2 fruit fly cellular contexts compared by ENCODE assay signal in the genomic region with DNA sequence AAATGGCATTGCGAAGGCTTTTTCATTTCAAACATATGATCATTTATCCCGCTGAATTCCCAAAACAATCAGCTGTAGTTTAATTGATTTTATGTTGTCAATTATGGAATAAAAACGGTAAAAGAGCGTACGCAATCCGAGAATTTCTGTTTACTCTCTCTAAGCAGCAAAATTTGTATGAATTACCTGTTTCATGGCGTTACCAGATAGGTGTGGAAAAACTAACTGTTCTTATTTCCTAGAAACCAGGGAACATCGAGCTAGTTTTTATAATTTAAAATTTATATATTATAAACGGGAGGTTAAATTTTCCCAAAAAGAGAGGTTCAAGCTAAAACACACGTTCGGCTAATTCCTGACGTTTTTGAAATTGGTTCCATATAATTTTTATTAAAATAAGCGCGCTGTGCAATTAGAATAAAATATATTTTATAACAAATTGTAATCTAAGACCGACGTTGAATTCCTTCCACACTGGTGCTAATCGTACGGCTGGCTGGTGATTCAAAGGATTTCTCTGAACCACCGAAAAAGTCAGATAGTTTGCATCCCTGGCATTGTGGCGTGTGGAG.
TF ChIP-seq lines count a peak whose summit lies in the region.

A gene (minus strand): TSS at position 51 of the 572 bp plus-strand sequence.

- no peak for TF ChIP-seq CTCF in whole organism, embryonic (GFP tag; optimal IDR thresholded peaks at IDR 0.05; lab: Kevin White, UChicago)

TF ChIP-seq in whole organism, adult, 20 proteins besides CTCF, POLR2A, EP300 and RAD21:
- TF ChIP-seq CG14711 (tag; optimal IDR thresholded peaks at IDR 0.05; lab: Kevin White, UChicago) (no peak), ovo (GFP tag; optimal IDR thresholded peaks at IDR 0.05; lab: Kevin White, UChicago) (peak; percentile 7), Mnt (GFP tag; optimal IDR thresholded peaks at IDR 0.05; lab: Kevin White, UChicago) (no peak), pad (GFP tag; optimal IDR thresholded peaks at IDR 0.05; lab: Kevin White, UChicago) (peak; percentile 3), Clk (GFP tag; optimal IDR thresholded peaks at IDR 0.05; lab: Kevin White, UChicago) (no peak), Hr96 (GFP tag; optimal IDR thresholded peaks at IDR 0.05; lab: Kevin White, UChicago) (no peak), CG5204 (GFP tag; optimal IDR thresholded peaks at IDR 0.05; lab: Kevin White, UChicago) (no peak), CG33017 (tag; optimal IDR thresholded peaks at IDR 0.05; lab: Kevin White, UChicago) (no peak), cnc (optimal IDR thresholded peaks at IDR 0.05; lab: Kevin White, UChicago) (no peak), bab1 (GFP tag; optimal IDR thresholded peaks at IDR 0.05; lab: Kevin White, UChicago) (peak; percentile 6), toe (GFP tag; optimal IDR thresholded peaks at IDR 0.05; lab: Kevin White, UChicago) (no peak), CG7045 (GFP tag; optimal IDR thresholded peaks at IDR 0.05; lab: Kevin White, UChicago) (no peak), kay (GFP tag; lab: Kevin White, UChicago; ENCODE audit: borderline replicate concordance) (no peak), Crg-1 (GFP tag; optimal IDR thresholded peaks at IDR 0.05; lab: Kevin White, UChicago) (no peak), tj (GFP tag; optimal IDR thresholded peaks at IDR 0.05; lab: Kevin White, UChicago) (no peak), CG12768 (GFP tag; optimal IDR thresholded peaks at IDR 0.05; lab: Kevin White, UChicago) (no peak), CG1620 (GFP tag; optimal IDR thresholded peaks at IDR 0.05; lab: Kevin White, UChicago) (no peak), CG11617 (GFP tag; optimal IDR thresholded peaks at IDR 0.05; lab: Kevin White, UChicago) (no peak), CG7101 (tag; optimal IDR thresholded peaks at IDR 0.05; lab: Kevin White, UChicago) (no peak), cic (GFP tag; optimal IDR thresholded peaks at IDR 0.05; lab: Kevin White, UChicago) (no peak)

TF ChIP-seq in whole organism, embryonic, 481 proteins besides CTCF, POLR2A, EP300 and RAD21:
- TF ChIP-seq Lpt (GFP tag; optimal IDR thresholded peaks at IDR 0.05; lab: Kevin White, UChicago) (no peak), Nf-YA (GFP tag; IDR thresholded peaks at IDR 0.05; lab: Robert Waterston, UW) (no peak), hbn (GFP tag; IDR thresholded peaks at IDR 0.05; lab: Robert Waterston, UW; ENCODE audit: partially characterized antibody) (no peak), CG15601 (tag; optimal IDR thresholded peaks at IDR 0.05; lab: Kevin White, UChicago) (peak; percentile 13), CG7839 (tag; optimal IDR thresholded peaks at IDR 0.05; lab: Kevin White, UChicago) (no peak), eyg (GFP tag; optimal IDR thresholded peaks at IDR 0.05; lab: Kevin White, UChicago) (no peak), gem (tag; optimal IDR thresholded peaks at IDR 0.05; lab: Kevin White, UChicago) (peak; percentile 46), PHDP (tag; optimal IDR thresholded peaks at IDR 0.05; lab: Kevin White, UChicago) (peak; percentile 6), lola (GFP tag; optimal IDR thresholded peaks at IDR 0.05; lab: Kevin White, UChicago) (peak in 1 of 3 experiments; percentile 13), CG18599 (GFP tag; optimal IDR thresholded peaks at IDR 0.05; lab: Kevin White, UChicago) (peak; percentile 15), croc (GFP tag; conservative IDR thresholded peaks at IDR 0.05; lab: Robert Waterston, UW) (no peak), CG13424 (tag; optimal IDR thresholded peaks at IDR 0.05; lab: Kevin White, UChicago) (peak; percentile 16), Dfd (GFP tag; optimal IDR thresholded peaks at IDR 0.05; lab: Kevin White, UChicago) (no peak), CG15514 (GFP tag; optimal IDR thresholded peaks at IDR 0.05; lab: Kevin White, UChicago) (peak; percentile 2), CG17829 (tag; optimal IDR thresholded peaks at IDR 0.05; lab: Kevin White, UChicago) (peak; percentile 14), jing (GFP tag; optimal IDR thresholded peaks at IDR 0.05; lab: Kevin White, UChicago) (no peak), CG7928 (GFP tag; optimal IDR thresholded peaks at IDR 0.05; lab: Kevin White, UChicago) (peak; percentile 52), nmo (GFP tag; optimal IDR thresholded peaks at IDR 0.05; lab: Kevin White, UChicago) (peak; percentile 1), row (GFP tag; IDR thresholded peaks at IDR 0.05; lab: Robert Waterston, UW) (0 out of 3 replicates have a peak, but pooled peaks have one; percentile 18), TFAM (GFP tag; optimal IDR thresholded peaks at IDR 0.05; lab: Kevin White, UChicago) (no peak), da (GFP tag; optimal IDR thresholded peaks at IDR 0.05; lab: Kevin White, UChicago) (no peak), CG2712 (tag; optimal IDR thresholded peaks at IDR 0.05; lab: Kevin White, UChicago) (peak; percentile 31), CG4424 (GFP tag; optimal IDR thresholded peaks at IDR 0.05; lab: Kevin White, UChicago) (peak; percentile 32), CG11504 (tag; optimal IDR thresholded peaks at IDR 0.05; lab: Kevin White, UChicago) (no peak), sob (GFP tag; IDR thresholded peaks at IDR 0.05; lab: Robert Waterston, UW) (no peak), gcm2 (GFP tag; optimal IDR thresholded peaks at IDR 0.05; lab: Kevin White, UChicago) (no peak), CG3281 (GFP tag; optimal IDR thresholded peaks at IDR 0.05; lab: Kevin White, UChicago) (no peak), pan (optimal IDR thresholded peaks at IDR 0.05; lab: Kevin White, UChicago) (no peak), pan (GFP tag; optimal IDR thresholded peaks at IDR 0.05 in 1 of 2, IDR thresholded peaks at IDR 0.05 in 1 of 2) (peak in 1 of 2 experiments; percentile 5), Sry-β (GFP tag; optimal IDR thresholded peaks at IDR 0.05; lab: Kevin White, UChicago) (no peak), cwo (GFP tag; optimal IDR thresholded peaks at IDR 0.05; lab: Kevin White, UChicago) (no peak), pros (GFP tag; optimal IDR thresholded peaks at IDR 0.05; lab: Kevin White, UChicago) (no peak), ci (GFP tag; IDR thresholded peaks at IDR 0.05; lab: Robert Waterston, UW) (0 out of 3 replicates have a peak, but pooled peaks have one; percentile 25), CG6689 (GFP tag; IDR thresholded peaks at IDR 0.05; lab: Robert Waterston, UW) (peak; percentile 4; the same call in 1 of the 2 replicates), dpn (GFP tag; optimal IDR thresholded peaks at IDR 0.05; lab: Kevin White, UChicago) (no peak), bsh (GFP tag; optimal IDR thresholded peaks at IDR 0.05; lab: Kevin White, UChicago) (peak in 1 of 2 experiments; percentile 2), CG7357 (GFP tag; IDR thresholded peaks at IDR 0.05; lab: Robert Waterston, UW) (peak; percentile 50; the same call in 1 of the 3 replicates), CG11723 (GFP tag; optimal IDR thresholded peaks at IDR 0.05; lab: Kevin White, UChicago) (no peak), CG1792 (GFP tag; optimal IDR thresholded peaks at IDR 0.05; lab: Kevin White, UChicago) (no peak), CG18262 (tag; optimal IDR thresholded peaks at IDR 0.05; lab: Kevin White, UChicago) (peak; percentile 47), phol (tag; optimal IDR thresholded peaks at IDR 0.05; lab: Kevin White, UChicago) (peak; percentile 23), CG9876 (GFP tag; optimal IDR thresholded peaks at IDR 0.05; lab: Kevin White, UChicago) (no peak), pb (GFP tag; optimal IDR thresholded peaks at IDR 0.05; lab: Kevin White, UChicago) (no peak), CG17361 (GFP tag; IDR thresholded peaks at IDR 0.05; lab: Robert Waterston, UW) (0 out of 3 replicates have a peak, but pooled peaks have one; percentile 19), lilli (GFP tag; optimal IDR thresholded peaks at IDR 0.05; lab: Kevin White, UChicago) (no peak), zen2 (GFP tag; IDR thresholded peaks at IDR 0.05; lab: Robert Waterston, UW; ENCODE audit: partially characterized antibody) (no peak), CG14710 (tag; optimal IDR thresholded peaks at IDR 0.05; lab: Kevin White, UChicago) (peak; percentile 14), Sox100B (GFP tag; optimal IDR thresholded peaks at IDR 0.05; lab: Kevin White, UChicago) (peak; percentile 14), CG17328 (GFP tag; IDR thresholded peaks at IDR 0.05; lab: Robert Waterston, UW) (no peak), Asciz (GFP tag; optimal IDR thresholded peaks at IDR 0.05; lab: Kevin White, UChicago) (no peak), CG1233 (GFP tag; optimal IDR thresholded peaks at IDR 0.05; lab: Kevin White, UChicago) (peak; percentile 14)
